Fruit fly (Drosophila melanogaster) whole organism, prepupa: Measurements from ENCODE around the gene Ipp.

Experiments
- CG10631 ChIP-seq: fragments of 200-800 bp; sonication (Bioruptor generic); optimal IDR thresholded peaks from 2 replicates; lab custom pipeline; 2016; ENCODE audit warnings: missing biosample characterization, missing genetic modification characterization
- CG10669 ChIP-seq: fragments of 200-800 bp; sonication (Bioruptor generic); optimal IDR thresholded peaks from 3 replicates; lab custom pipeline; 2018; ENCODE audit warnings: missing biosample characterization, mild to moderate bottlenecking, missing genetic modification characterization, moderate library complexity
- CG11294 ChIP-seq: fragments of 200-800 bp; sonication (Bioruptor generic); IDR thresholded peaks from 2 replicates; pipeline ENCODE4 v1.3.6; 2022; ENCODE audit warnings: missing biosample characterization, missing genetic modification characterization
- CG11762 ChIP-seq: fragments of 200-800 bp; sonication (Bioruptor generic); optimal IDR thresholded peaks from 3 replicates; lab custom pipeline; 2016; ENCODE audit warnings: missing biosample characterization, missing genetic modification characterization; ENCODE audit not compliant: insufficient read depth
- CG11902 ChIP-seq: fragments of 200-800 bp; sonication (Bioruptor generic); optimal IDR thresholded peaks from 3 replicates; lab custom pipeline; 2016; ENCODE audit warnings: missing biosample characterization, missing genetic modification characterization
- CG15336 ChIP-seq: fragments of 200-800 bp; sonication (Bioruptor generic); IDR thresholded peaks from 2 replicates; pipeline ENCODE4 v1.3.6; 2022; ENCODE audit warnings: missing biosample characterization, missing genetic modification characterization
- CG1621 ChIP-seq: fragments of 200-800 bp; sonication (Bioruptor generic); optimal IDR thresholded peaks from 3 replicates; lab custom pipeline; 2018; ENCODE audit warnings: missing biosample characterization, mild to moderate bottlenecking, missing genetic modification characterization
- CG16779 ChIP-seq: fragments of 200-800 bp; sonication (Bioruptor generic); optimal IDR thresholded peaks from 3 replicates; lab custom pipeline; 2017; ENCODE audit warnings: missing biosample characterization, mild to moderate bottlenecking, missing genetic modification characterization
- CG31627 ChIP-seq: fragments of 200-800 bp; sonication (Bioruptor generic); optimal IDR thresholded peaks from 3 replicates; lab custom pipeline; 2016; ENCODE audit warnings: missing biosample characterization, missing genetic modification characterization
- CG32006 ChIP-seq: fragments of 200-800 bp; sonication (Bioruptor generic); optimal IDR thresholded peaks from 3 replicates; lab custom pipeline; 2017; ENCODE audit warnings: missing biosample characterization, mild to moderate bottlenecking, missing genetic modification characterization
- CG34406 ChIP-seq: fragments of 200-800 bp; sonication (Bioruptor generic); optimal IDR thresholded peaks from 3 replicates; lab custom pipeline; 2016; ENCODE audit warnings: missing biosample characterization, missing genetic modification characterization
- CG3919 ChIP-seq: fragments of 200-800 bp; sonication (Bioruptor generic); optimal IDR thresholded peaks from 3 replicates; lab custom pipeline; 2016; ENCODE audit warnings: missing biosample characterization, missing genetic modification characterization
- CG4318 ChIP-seq: fragments of 200-800 bp; sonication (Bioruptor generic); optimal IDR thresholded peaks from 3 replicates; lab custom pipeline; 2017; ENCODE audit warnings: missing biosample characterization, mild to moderate bottlenecking, missing genetic modification characterization
- CG6792 ChIP-seq: fragments of 200-800 bp; sonication (Bioruptor generic); optimal IDR thresholded peaks from 3 replicates; lab custom pipeline; 2016; ENCODE audit warnings: missing biosample characterization, missing genetic modification characterization
- CG6808 ChIP-seq: fragments of 200-800 bp; sonication (Bioruptor generic); optimal IDR thresholded peaks from 3 replicates; lab custom pipeline; 2017; ENCODE audit warnings: missing biosample characterization, missing genetic modification characterization, mild to moderate bottlenecking, moderate library complexity, missing genetic modification reagents
- CG8119 ChIP-seq: fragments of 200-800 bp; sonication (Bioruptor generic); IDR thresholded peaks from 3 replicates; pipeline ENCODE4 v1.3.6; 2022; ENCODE audit warnings: missing biosample characterization, missing genetic modification characterization
- CG8319 ChIP-seq: fragments of 200-800 bp; sonication (Bioruptor generic); optimal IDR thresholded peaks from 3 replicates; lab custom pipeline; 2016; ENCODE audit warnings: missing biosample characterization, missing genetic modification characterization
- CG8632 ChIP-seq: fragments of 200-800 bp; sonication (Bioruptor generic); optimal IDR thresholded peaks from 3 replicates; lab custom pipeline; 2016; ENCODE audit warnings: missing biosample characterization, missing genetic modification characterization
- CG9139 ChIP-seq: fragments of 200-800 bp; sonication (Bioruptor generic); optimal IDR thresholded peaks from 3 replicates; lab custom pipeline; 2017; ENCODE audit warnings: missing biosample characterization, mild to moderate bottlenecking, missing genetic modification characterization
- Eip75B ChIP-seq: fragments of 200-800 bp; sonication (Bioruptor generic); optimal IDR thresholded peaks from 3 replicates; lab custom pipeline; 2016; ENCODE audit warnings: missing biosample characterization, missing genetic modification characterization
- Eip78C ChIP-seq: fragments of 200-800 bp; sonication (Bioruptor generic); peaks from one replicate; lab custom pipeline; 2016; ENCODE audit warnings: missing biosample characterization, missing genetic modification characterization
- Eip93F ChIP-seq: fragments of 200-800 bp; sonication (Bioruptor generic); optimal IDR thresholded peaks from 2 replicates; lab custom pipeline; 2016; ENCODE audit warnings: missing biosample characterization, mild to moderate bottlenecking, missing genetic modification characterization
- Ets21C ChIP-seq: fragments of 200-800 bp; sonication (Bioruptor generic); optimal IDR thresholded peaks from 3 replicates; lab custom pipeline; 2016; ENCODE audit warnings: missing biosample characterization, missing genetic modification characterization
- Ets96B ChIP-seq: fragments of 200-800 bp; optimal IDR thresholded peaks from 2 replicates; lab custom pipeline; 2019; ENCODE audit warnings: missing biosample characterization, mild to moderate bottlenecking, missing genetic modification characterization, moderate library complexity
- Hr38 ChIP-seq: sonication (Bioruptor generic); optimal IDR thresholded peaks from 2 replicates; lab custom pipeline; 2016; ENCODE audit warnings: missing biosample characterization, missing genetic modification characterization
- Hr39 ChIP-seq: fragments of 200-800 bp; sonication (Bioruptor generic); optimal IDR thresholded peaks from 2 replicates; lab custom pipeline; 2016; ENCODE audit warnings: missing biosample characterization, missing genetic modification characterization
- Lpt ChIP-seq: fragments of 200-800 bp; sonication (Bioruptor generic); optimal IDR thresholded peaks from 3 replicates; lab custom pipeline; 2016; ENCODE audit warnings: missing biosample characterization, missing genetic modification characterization
- Smox ChIP-seq: fragments of 200-800 bp; sonication (Bioruptor generic); optimal IDR thresholded peaks from 3 replicates; lab custom pipeline; 2016; ENCODE audit warnings: missing biosample characterization, missing genetic modification characterization
- Sox102F ChIP-seq: fragments of 200-800 bp; sonication (Bioruptor generic); optimal IDR thresholded peaks from 2 replicates; lab custom pipeline; 2016; ENCODE audit warnings: missing biosample characterization, mild to moderate bottlenecking, missing genetic modification characterization
- Sox14 ChIP-seq: fragments of 200-800 bp; sonication (Bioruptor generic); optimal IDR thresholded peaks from 3 replicates; lab custom pipeline; 2016; ENCODE audit warnings: missing biosample characterization, missing genetic modification characterization
- Sox15 ChIP-seq: fragments of 200-800 bp; sonication (Bioruptor generic); optimal IDR thresholded peaks from 3 replicates; lab custom pipeline; 2016; ENCODE audit warnings: missing biosample characterization, missing genetic modification characterization
- achi ChIP-seq: fragments of 200-800 bp; sonication (Bioruptor generic); optimal IDR thresholded peaks from 3 replicates; lab custom pipeline; 2016; ENCODE audit warnings: missing biosample characterization, missing genetic modification characterization
- acj6 ChIP-seq: fragments of 200-800 bp; sonication (Bioruptor generic); optimal IDR thresholded peaks from 3 replicates; lab custom pipeline; 2016; ENCODE audit warnings: missing biosample characterization, missing genetic modification characterization
- cyc ChIP-seq: fragments of 200-800 bp; sonication (Bioruptor generic); optimal IDR thresholded peaks from 3 replicates; lab custom pipeline; 2016; ENCODE audit warnings: missing biosample characterization, missing genetic modification characterization
- dac ChIP-seq: fragments of 200-800 bp; sonication (Bioruptor generic); optimal IDR thresholded peaks from 2 replicates; lab custom pipeline; 2017; ENCODE audit warnings: missing biosample characterization, mild to moderate bottlenecking, missing genetic modification characterization
- dsx ChIP-seq: fragments of 200-800 bp; optimal IDR thresholded peaks from 3 replicates; lab custom pipeline; 2019; ENCODE audit warnings: missing biosample characterization, mild to moderate bottlenecking, missing genetic modification characterization, moderate library complexity; ENCODE audit not compliant: poor library complexity, severe bottlenecking
- eg ChIP-seq: fragments of 200-800 bp; sonication (Bioruptor generic); IDR thresholded peaks from 3 replicates; pipeline ENCODE4 v1.3.6; 2022; ENCODE audit warnings: missing biosample characterization, missing genetic modification characterization
- esn ChIP-seq: fragments of 200-800 bp; sonication (Bioruptor generic); optimal IDR thresholded peaks from 2 replicates; lab custom pipeline; 2016; ENCODE audit warnings: missing biosample characterization, mild to moderate bottlenecking, missing genetic modification characterization, moderate library complexity
- fd59A ChIP-seq: fragments of 200-800 bp; sonication (Bioruptor generic); optimal IDR thresholded peaks from 2 replicates; lab custom pipeline; 2017; ENCODE audit warnings: missing biosample characterization, mild to moderate bottlenecking, missing genetic modification characterization, missing genetic modification reagents
- fd85E ChIP-seq: fragments of 200-800 bp; sonication (Bioruptor generic); optimal IDR thresholded peaks from 3 replicates; lab custom pipeline; 2016; ENCODE audit warnings: missing biosample characterization, missing genetic modification characterization
- fkh ChIP-seq: fragments of 200-800 bp; sonication (Bioruptor generic); optimal IDR thresholded peaks from 3 replicates; lab custom pipeline; 2017; ENCODE audit warnings: missing biosample characterization, mild to moderate bottlenecking, missing genetic modification characterization, moderate library complexity
- lz ChIP-seq: fragments of 200-800 bp; sonication (Bioruptor generic); optimal IDR thresholded peaks from 3 replicates; lab custom pipeline; 2016; ENCODE audit warnings: missing biosample characterization, missing genetic modification characterization
- net ChIP-seq: fragments of 200-800 bp; sonication (Bioruptor generic); optimal IDR thresholded peaks from 3 replicates; lab custom pipeline; 2016; ENCODE audit warnings: missing biosample characterization, missing genetic modification characterization
- pdm3 ChIP-seq: fragments of 200-800 bp; sonication (Bioruptor generic); optimal IDR thresholded peaks from 3 replicates; lab custom pipeline; 2016; ENCODE audit warnings: missing biosample characterization, missing genetic modification characterization
- spab ChIP-seq: fragments of 200-800 bp; sonication (Bioruptor generic); optimal IDR thresholded peaks from 2 replicates; lab custom pipeline; 2017; ENCODE audit warnings: missing biosample characterization, mild to moderate bottlenecking, missing genetic modification characterization, missing genetic modification reagents
- ss ChIP-seq, 2 experiments: fragments of 200-800 bp; sonication (Bioruptor generic); optimal IDR thresholded peaks; 2 replicates in 1 of 2; 3 replicates in 1 of 2; lab custom pipeline; 2017 to 2018; ENCODE audit warnings: mild to moderate bottlenecking in 2 of 2, missing biosample characterization in 2 of 2, missing genetic modification characterization in 2 of 2, moderate library complexity in 1 of 2
- svp ChIP-seq: fragments of 200-800 bp; sonication (Bioruptor generic); peaks from one replicate; lab custom pipeline; 2016; ENCODE audit warnings: missing biosample characterization, missing genetic modification characterization
- topi ChIP-seq: fragments of 200-800 bp; sonication (Bioruptor generic); optimal IDR thresholded peaks from 3 replicates; lab custom pipeline; 2016; ENCODE audit warnings: missing biosample characterization, missing genetic modification characterization
- vri ChIP-seq: fragments of 200-800 bp; sonication (Bioruptor generic); optimal IDR thresholded peaks from 3 replicates; lab custom pipeline; 2016; ENCODE audit warnings: missing biosample characterization, mild to moderate bottlenecking, missing genetic modification characterization

Ipp gene

DNA sequence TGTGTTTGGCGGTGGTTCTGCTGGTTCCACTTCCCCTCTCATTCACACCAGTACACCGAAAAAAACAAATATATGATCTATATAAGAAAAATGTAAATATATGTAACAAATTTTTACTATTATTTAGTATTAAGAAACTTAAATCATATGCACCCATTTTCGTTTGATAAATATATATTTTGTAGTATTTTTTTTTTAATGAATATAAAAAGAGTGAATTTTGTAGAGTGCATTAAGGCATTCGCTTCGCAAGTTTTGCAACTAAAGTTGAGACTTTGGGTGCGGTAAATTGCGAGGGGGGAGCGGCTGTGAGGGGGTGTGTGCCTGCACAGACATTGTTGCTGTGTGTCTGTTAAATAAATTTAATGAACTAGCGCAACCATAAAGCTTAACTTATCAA lies 49.0 kb downstream of the Ipp start (continued):
- TF ChIP-seq CG34406 (GFP tag; lab: Kevin White, UChicago) (peak; percentile 43), CG11902 (GFP tag; lab: Kevin White, UChicago) (peak; percentile 8), CG8319 (peak; percentile 3), Eip78C (GFP tag; lab: Kevin White, UChicago) (peak; percentile 70), CG15336 (peak; percentile 92), Smox (GFP tag; lab: Kevin White, UChicago) (no peak), CG16779 (peak; percentile 82), Eip93F (GFP tag; lab: Kevin White, UChicago) (no peak), CG8119 (GFP tag; lab: Robert Waterston, UW) (peak; percentile 92), net (peak; percentile 45), Lpt (GFP tag; lab: Kevin White, UChicago) (peak; percentile 81), Ets96B (peak; percentile 62), Sox102F (GFP tag; lab: Kevin White, UChicago) (no peak), CG10669 (GFP tag; lab: Kevin White, UChicago) (peak; percentile 81)

DNA sequence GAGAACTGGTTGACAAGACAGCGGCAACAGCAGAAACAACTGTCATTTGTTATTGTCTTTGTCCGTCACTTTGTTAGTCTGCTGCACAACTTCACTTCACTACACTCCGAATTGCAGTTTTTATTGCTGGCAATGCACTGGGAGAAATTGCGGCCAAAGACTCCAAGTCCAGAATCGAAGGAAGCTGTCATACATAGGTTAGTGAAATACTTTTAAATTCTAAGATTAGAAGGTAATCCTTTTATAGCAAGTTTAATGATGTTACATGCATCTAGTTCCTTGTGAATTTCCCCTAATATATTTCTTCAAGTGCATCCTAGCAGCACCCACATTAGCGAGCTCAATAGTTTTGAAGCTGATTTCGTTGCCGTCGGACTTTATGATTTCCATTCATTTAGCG lies 50.3 kb downstream of the Ipp start:
- TF ChIP-seq Hr38 (GFP tag; lab: Kevin White, UChicago) (no peak), pdm3 (GFP tag; lab: Kevin White, UChicago) (peak; percentile 83), lz (GFP tag; lab: Kevin White, UChicago) (peak; percentile 70), Sox15 (GFP tag; lab: Kevin White, UChicago) (peak; percentile 63), fd59A (GFP tag; lab: Kevin White, UChicago) (peak; percentile 54), Hr39 (GFP tag; lab: Kevin White, UChicago) (peak; percentile 62), acj6 (GFP tag; lab: Kevin White, UChicago) (peak; percentile 80), svp (peak; percentile 85), spab (peak; percentile 69), CG3919 (GFP tag; lab: Kevin White, UChicago) (peak; percentile 88), CG32006 (GFP tag; lab: Kevin White, UChicago) (peak; percentile 91), CG6792 (peak; percentile 71), CG8119 (GFP tag; lab: Robert Waterston, UW) (peak; percentile 95), CG9139 (GFP tag; lab: Kevin White, UChicago) (peak; percentile 8), Sox102F (GFP tag; lab: Kevin White, UChicago) (peak; percentile 62), dac (GFP tag; lab: Kevin White, UChicago) (peak; percentile 81), CG1621 (tag; lab: Kevin White, UChicago) (peak; percentile 61), CG11762 (GFP tag; lab: Kevin White, UChicago) (peak; percentile 72), Eip78C (GFP tag; lab: Kevin White, UChicago) (peak; percentile 95), fd85E (GFP tag; lab: Kevin White, UChicago) (peak; percentile 49), CG15336 (peak; percentile 92), CG10631 (GFP tag; lab: Kevin White, UChicago) (peak; percentile 74), eg (GFP tag; lab: Robert Waterston, UW) (peak; percentile 94), Eip75B (peak; percentile 77), vri (GFP tag; lab: Kevin White, UChicago) (no peak), topi (GFP tag; lab: Kevin White, UChicago) (peak; percentile 80), CG34406 (GFP tag; lab: Kevin White, UChicago) (peak; percentile 74), CG6808 (GFP tag; lab: Kevin White, UChicago) (peak; percentile 70), CG11902 (GFP tag; lab: Kevin White, UChicago) (peak; percentile 57), dsx (GFP tag; lab: Kevin White, UChicago) (peak; percentile 50), esn (GFP tag; lab: Kevin White, UChicago) (peak; percentile 70), ss (GFP tag; optimal IDR thresholded peaks at IDR 0.05; lab: Kevin White, UChicago) (peak; percentile 35 to 42), Smox (GFP tag; lab: Kevin White, UChicago) (peak; percentile 54), Lpt (GFP tag; lab: Kevin White, UChicago) (peak; percentile 87), Ets96B (peak; percentile 66), Ets21C (GFP tag; lab: Kevin White, UChicago) (peak; percentile 50), CG31627 (GFP tag; lab: Kevin White, UChicago) (peak; percentile 62), CG8632 (GFP tag; lab: Kevin White, UChicago) (peak; percentile 53), CG4318 (GFP tag; lab: Kevin White, UChicago) (peak; percentile 85), fkh (GFP tag; lab: Kevin White, UChicago) (no peak), cyc (GFP tag; lab: Kevin White, UChicago) (peak; percentile 73), CG11294 (GFP tag; lab: Robert Waterston, UW) (peak; percentile 80), CG8319 (peak; percentile 47), achi (GFP tag; lab: Kevin White, UChicago) (peak; percentile 77), Sox14 (GFP tag; lab: Kevin White, UChicago) (peak; percentile 80)
